Worm (Caenorhabditis elegans) whole organism, dauer: ENCODE results near the gene Y43F8C.5.

ENCODE experiments used
- unc-62 ChIP-seq: sonication (generic microtip); optimal IDR thresholded peaks from 2 replicates; lab custom pipeline; 2017; ENCODE audit warnings: missing biosample characterization, missing genetic modification reagents, missing genetic modification characterization

The Y43F8C.5 gene

DNA sequence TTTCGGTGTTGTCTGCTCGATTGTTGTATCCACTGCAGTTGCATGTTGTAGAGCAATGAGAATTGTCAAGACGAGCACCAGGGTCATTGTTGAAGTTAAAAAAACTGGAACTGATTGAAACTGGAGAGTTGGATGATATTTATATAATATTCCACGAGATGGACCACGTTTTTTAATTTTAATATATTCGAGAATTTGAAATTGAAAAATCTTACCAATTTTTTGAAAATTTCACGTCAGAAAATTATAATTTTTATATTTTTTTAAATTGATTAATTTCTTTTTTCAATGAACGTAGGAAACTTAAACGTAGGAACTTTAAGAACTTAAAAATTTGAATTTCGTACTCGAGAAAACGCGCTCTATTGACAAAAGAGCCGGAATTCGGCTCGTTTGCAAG, at the start of gene Y43F8C.5:
Gene Y43F8C.5, minus strand, starts transcription at position 101 of the 400 bp plus-strand sequence.
- TF ChIP-seq unc-62 (GFP tag; lab: Kevin White, UChicago): no peak

DNA sequence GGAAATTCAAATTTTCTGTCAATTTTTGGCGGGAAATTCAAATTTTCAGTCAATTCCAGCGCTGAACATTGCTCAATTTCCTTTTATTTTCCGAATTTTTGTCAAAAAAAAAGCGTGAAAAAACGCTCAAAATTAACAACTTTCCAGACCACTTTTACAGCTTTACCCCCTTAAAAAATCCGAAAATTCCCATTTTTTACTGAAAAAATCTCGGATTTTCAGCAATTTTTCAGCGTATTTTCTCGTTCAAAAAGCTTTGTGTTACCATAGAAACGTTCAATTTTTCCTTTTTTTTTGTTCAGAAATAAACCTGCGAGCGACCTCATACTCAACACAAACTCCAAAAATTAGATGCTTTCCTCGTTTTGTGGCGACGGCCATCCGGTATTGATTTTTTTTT, 42.1 kb upstream of the Y43F8C.5 start, which contains the start of gene mrp-7:
Gene mrp-7, plus strand, starts transcription at position 301 of the 400 bp plus-strand sequence.
- no peak for TF ChIP-seq unc-62 (GFP tag; lab: Kevin White, UChicago)

DNA sequence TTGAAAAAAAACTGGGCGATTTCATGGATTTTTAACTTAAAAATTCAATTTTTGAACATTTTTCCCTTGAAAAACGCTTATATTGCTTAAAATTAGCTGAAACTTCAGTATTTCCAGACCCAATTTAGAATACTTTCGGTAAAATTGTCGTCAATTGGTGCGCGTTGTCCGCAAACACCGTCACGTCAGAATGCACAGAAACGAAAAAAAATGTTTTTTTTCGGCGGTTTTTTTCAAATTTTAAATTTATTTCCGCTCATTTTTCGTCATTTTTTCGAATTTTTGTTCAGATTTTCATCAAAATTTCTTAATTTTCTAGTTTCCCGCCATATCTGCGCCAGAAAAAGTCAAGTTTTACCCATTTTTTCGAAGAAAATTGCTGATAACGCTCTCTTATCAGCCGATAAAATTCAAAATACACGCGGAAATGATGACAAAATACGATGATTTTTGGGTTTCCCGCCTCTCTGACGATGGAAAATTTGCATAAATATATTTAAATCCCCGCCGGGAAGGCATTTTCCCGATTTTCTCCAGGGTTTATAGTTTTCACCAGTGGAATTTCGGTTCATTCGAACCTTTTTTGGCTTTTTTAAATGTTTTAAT, 41.0 kb upstream of the Y43F8C.5 start:
- no peak for TF ChIP-seq unc-62 (GFP tag; lab: Kevin White, UChicago)

DNA sequence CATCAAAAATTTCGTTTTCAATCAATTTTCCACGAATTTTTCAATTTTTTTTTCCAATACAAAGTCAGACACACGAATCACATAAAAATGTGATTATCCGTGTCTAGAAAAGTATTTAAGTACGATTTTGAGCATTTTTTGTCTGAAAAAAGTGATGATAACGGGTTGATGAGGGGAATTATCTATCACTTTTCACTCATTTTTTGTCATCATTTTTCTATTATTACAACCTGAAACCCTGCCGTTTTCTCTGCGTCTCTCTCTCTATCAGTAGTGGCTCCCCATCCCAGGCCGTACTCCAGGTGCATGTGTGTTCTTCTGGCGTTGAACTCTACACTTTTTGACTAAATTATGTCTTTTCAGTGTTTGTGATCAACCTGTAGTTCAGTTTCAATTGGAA, 39.9 kb upstream of the Y43F8C.5 start:
- TF ChIP-seq unc-62 (GFP tag; lab: Kevin White, UChicago): no peak

DNA sequence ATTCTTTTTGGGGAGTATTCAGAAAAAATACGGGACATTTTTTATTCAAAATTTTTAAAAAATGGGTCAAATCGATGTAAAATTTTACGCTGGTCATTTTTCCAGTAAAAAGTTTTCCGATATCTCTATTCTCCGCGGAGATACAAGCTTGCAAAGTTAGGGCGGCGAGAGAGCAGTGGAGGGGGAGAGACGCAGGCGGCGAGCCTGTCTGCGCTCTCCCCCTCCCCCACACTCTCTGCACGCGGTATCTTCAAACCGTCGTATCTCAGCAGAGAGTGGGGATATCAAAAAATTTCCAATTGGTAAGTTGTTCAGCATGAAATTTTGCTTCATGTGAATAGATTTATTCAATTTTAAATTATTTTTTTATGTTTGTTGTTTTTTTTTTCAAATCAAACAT, 39.4 kb upstream of the Y43F8C.5 start:
- no peak for TF ChIP-seq unc-62 (GFP tag; lab: Kevin White, UChicago)

DNA sequence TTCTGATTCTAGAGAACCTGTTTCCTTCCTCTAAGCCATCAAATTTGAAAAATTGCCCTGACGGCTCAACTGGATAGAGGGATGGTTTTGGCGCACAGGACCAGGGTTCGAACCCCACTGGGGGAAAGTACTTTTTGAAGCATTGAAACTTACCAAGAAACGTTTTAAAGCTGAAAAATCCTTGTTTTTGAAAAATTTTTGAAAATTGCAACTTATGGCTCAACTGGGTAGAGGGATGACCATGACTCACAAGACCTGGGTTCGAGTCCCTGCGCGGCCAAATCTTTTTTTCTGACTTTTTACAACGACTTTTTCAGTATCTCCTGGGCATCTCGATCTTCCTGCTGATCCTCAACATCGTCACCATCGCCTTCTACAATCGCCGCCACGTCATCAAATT, 38.4 kb upstream of the Y43F8C.5 start:
- TF ChIP-seq unc-62 (GFP tag; lab: Kevin White, UChicago): no peak

DNA sequence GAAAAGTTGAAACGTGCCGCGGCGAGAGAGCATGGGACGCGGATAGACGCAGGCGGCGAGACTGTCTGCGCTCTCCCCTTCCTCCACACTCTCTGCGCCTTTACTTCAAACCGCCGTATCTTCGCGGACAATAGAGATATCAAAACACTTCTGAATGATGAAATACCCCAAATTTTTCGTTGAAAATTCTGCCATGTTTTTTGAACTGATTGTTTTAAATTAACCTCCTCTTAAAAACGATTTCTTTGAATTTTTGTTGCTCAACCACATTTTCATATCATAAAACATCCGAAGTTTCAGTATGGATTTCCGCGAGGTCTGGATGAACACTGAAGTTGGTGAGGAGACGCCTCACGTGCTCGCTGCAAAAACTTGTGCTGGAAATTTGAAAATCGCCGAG, 37.5 kb upstream of the Y43F8C.5 start, which contains the start of gene Y43F8C.11:
Gene Y43F8C.11, plus strand, starts transcription at position 301 of the 400 bp plus-strand sequence.
- no peak for TF ChIP-seq unc-62 (GFP tag; lab: Kevin White, UChicago)

DNA sequence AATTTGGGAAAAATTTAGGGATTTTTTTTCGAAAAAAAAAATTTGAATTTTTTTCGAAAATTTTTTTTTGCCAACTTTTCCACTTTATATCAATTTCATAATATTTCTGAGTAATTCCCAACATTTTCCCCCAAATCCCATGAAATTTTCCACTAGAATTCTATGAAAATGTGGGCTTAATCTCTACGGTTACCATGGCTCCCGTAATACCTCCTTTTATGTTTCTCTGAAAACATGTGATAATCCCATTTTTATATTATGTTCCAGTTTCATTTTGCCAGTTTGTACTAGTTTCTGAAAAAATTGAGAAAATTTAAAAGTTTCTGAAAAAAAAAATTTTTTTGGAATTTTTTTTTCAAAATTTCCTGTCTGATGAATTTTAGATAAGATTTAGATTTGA, 35.8 kb upstream of the Y43F8C.5 start:
- no peak for TF ChIP-seq unc-62 (GFP tag; lab: Kevin White, UChicago)

DNA sequence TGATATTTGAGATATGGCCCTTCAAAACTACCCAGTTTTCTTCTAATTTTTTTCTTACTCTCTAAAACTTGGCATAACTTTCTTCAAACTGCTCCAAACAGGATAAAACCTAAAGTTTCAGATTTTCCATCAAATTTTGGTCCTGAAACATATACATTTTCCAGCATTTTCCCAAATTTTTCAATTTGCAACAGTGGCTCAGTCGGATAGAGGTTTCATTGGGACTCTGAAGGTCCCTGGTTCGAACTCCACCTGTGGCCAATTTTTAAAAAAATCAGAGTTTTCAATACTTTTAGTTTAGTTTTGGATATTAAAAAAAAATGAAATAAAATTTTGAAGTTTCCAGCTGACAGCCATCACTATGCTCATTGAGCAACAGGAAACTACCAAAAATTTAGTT, 35.3 kb upstream of the Y43F8C.5 start:
- no peak for TF ChIP-seq unc-62 (GFP tag; lab: Kevin White, UChicago)

DNA sequence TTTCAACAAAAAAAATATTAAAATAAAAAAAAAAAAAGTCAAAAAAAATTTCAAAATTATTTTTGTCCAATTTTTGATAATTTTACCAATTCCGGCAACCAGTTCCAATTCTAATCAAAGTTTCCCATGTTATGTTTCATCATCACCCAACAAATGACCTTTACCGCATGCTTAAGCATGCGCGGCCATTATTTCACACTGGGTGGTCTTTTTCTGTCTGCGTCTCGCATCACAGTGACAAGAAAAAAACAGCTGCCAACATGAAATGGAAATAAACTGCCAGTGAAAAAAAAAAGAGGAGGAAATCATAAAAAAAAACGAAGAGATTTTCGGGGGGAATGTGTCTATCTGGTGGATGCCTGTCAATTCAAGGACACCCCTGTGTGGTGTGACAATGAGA, 33.9 kb upstream of the Y43F8C.5 start:
- no peak for TF ChIP-seq unc-62 (GFP tag; lab: Kevin White, UChicago)

DNA sequence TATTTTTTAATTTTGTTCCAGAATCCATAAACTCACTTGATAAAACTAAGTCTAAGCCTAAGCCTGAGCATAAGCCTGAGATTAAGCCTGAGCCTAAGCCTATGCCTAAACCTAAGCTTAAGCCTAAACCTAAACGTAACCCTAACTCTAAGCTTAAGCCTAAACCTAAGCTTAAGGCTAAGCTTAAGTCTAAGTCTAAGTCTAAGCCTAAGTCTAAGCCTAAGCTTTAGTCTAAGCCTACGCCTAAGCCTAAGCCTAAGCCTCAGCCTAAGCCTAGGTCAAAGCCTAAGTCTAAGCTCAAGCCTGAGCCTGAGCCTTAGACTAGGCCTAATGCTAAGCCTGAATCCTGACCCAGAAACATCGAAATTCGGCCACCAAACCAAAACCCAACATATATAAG, 32.1 kb upstream of the Y43F8C.5 start:
- TF ChIP-seq unc-62 (GFP tag; lab: Kevin White, UChicago): no peak

DNA sequence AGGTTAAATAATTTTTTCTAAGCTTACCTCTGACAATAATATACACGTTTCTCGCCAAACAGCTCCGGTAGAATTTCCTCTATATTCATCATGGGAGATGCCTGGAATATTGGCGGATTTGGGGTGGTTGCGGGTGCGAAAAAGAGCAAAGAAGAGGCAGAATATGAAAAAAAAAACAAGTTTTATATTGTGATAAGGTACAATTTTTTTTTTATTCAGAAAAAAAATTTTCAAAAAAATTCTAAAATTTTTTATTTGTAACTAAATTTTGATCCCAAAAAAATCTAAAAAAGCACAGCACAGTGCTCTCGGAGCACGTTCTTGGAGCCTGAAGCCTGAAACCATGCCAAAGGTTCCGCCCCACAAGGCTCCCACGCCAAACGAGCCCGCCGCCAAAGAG, 22.7 kb upstream of the Y43F8C.5 start, which contains the start of gene dmd-3:
Gene dmd-3, minus strand, starts transcription at position 101 of the 400 bp plus-strand sequence.
- no peak for TF ChIP-seq unc-62 (GFP tag; lab: Kevin White, UChicago)

DNA sequence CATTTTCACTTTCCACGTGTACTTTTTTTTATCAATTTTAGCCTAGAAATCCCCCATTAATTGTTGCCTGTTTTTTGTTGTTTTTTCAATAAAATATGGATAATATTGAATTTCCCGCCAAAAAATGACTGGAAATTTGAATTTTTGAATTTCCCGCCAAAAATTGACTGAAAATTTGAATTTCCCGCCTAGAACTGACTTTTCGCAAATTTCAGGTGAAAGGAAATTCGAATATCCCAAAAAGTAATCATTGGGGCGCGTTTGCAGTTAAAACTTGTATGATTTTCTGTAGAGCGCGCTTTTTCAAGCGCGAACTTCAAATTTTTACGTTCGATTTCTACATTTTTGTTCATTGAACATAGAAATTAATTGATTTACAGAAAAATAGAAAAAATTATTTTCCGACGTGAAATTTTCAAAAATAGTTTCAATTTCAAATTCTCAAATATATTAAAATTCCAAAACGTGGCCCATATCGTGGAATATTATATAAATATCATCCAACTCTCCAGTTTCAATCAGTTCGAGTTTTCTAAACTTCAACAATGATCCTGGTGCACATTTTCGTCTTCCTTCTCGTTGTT, 13.2 kb upstream of the Y43F8C.5 start, which contains the start of gene Y43F8C.9:
Gene Y43F8C.9, plus strand, starts transcription at position 534 of the 584 bp plus-strand sequence.
- TF ChIP-seq unc-62 (GFP tag; lab: Kevin White, UChicago): no peak

DNA sequence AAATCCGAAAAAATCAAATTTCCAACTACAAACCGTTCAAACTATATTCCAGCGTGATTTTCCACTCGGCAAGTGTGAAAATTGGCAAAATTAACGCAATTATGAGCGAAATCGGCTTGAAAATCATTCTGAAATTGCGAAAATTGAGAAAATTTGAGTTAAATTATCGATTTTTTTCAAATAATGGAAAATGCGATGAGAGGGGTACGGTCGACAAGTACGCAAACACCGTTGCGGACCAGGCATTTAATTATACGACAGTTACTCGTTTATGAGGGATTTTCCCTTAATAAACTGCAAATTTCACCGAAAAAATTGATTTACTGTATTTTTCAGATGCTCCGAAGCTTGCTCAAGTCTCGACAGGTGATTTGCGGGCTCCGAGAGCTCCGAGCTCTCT, 11.5 kb upstream of the Y43F8C.5 start, which contains the start of the genes Y43F8C.7 and mrps-28:
Gene Y43F8C.7, minus strand, starts transcription at position 128 of the 400 bp plus-strand sequence.
Gene mrps-28, plus strand, starts transcription at position 337 of the 400 bp plus-strand sequence.
- TF ChIP-seq unc-62 (GFP tag; lab: Kevin White, UChicago): no peak

DNA sequence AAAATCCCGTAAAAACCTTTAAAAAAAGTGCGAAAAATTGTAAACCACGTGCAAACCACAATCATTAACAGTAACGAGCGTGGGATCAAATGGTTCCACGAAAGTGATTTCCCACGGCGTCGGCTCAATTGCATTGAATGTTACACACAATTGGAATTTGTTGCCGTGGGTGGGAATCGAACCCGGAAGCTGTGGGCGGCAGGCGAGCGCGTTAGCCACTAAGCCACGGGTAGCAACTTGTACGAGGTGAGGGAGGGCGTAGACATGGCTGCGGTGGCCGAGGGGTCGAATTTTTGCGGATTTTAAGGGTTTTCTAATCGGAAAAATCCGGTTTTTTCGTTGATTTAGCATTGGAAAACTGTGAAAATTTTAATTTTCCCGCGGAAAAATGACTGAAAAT, 10.6 kb upstream of the Y43F8C.5 start:
- no peak for TF ChIP-seq unc-62 (GFP tag; lab: Kevin White, UChicago)

DNA sequence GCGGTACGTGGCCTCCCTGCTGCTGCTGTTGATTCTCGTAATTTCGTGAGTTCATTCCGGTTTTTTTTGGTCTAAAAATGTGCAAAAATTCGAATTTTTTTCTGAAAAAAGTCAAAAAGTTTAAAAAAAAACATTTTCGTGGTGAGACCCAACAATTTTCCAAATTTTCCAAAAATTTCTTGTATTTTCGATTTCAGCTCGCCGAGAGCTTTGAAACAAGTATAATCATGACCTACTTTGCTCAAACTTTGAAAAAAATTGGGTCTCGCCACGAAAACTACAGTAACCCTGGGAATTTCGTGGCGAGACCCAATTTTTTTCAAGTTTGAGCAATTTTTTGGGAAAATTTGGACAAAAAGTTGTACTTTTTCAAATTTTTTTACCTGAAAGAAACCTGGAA, 8.4 kb upstream of the Y43F8C.5 start, which contains the start of gene Y43F8C.6:
Gene Y43F8C.6, minus strand, starts transcription at position 101 of the 400 bp plus-strand sequence.
- TF ChIP-seq unc-62 (GFP tag; lab: Kevin White, UChicago): no peak

DNA sequence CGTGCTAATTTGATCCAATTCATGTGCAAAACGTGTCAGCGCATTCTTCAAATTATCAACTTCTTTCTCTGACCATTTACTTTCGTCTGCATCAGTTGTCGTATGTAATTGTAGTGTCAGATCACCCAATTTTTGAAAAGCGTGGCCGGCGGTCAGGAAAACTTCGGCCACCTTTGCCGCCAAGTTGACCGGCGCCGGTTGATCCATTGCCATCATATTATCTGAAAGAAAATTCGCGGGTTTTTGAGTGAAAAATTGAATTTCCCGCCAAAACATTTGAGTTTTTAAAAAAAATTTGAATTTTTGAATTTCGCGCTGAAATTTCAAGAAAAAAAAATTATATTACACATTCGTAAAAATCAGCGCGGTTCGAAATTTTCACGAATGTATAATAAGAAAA, 5.4 kb upstream of the Y43F8C.5 start:
- no peak for TF ChIP-seq unc-62 (GFP tag; lab: Kevin White, UChicago)
